Worm (Caenorhabditis elegans) whole organism, L4 larva: Measurements from ENCODE around the gene clc-24.

ENCODE experiments used
- F44E2.7 ChIP-seq: fragments of 200-800 bp; sonication (Bioruptor generic); IDR thresholded peaks from 2 replicates; pipeline ENCODE4 v2.1.2; 2022; ENCODE audit warnings: missing genetic modification characterization, missing compliant biosample characterization
- F49E8.2 ChIP-seq: sonication (generic microtip); optimal IDR thresholded peaks from 2 replicates; lab custom pipeline; 2016; ENCODE audit warnings: missing compliant biosample characterization, mild to moderate bottlenecking, missing genetic modification characterization, borderline replicate concordance
- T20F7.1 ChIP-seq: fragments of 200-800 bp; sonication (Bioruptor generic); optimal IDR thresholded peaks from 2 replicates; lab custom pipeline; 2018; ENCODE audit warnings: mild to moderate bottlenecking, missing genetic modification characterization, missing compliant biosample characterization
- T26A8.4 ChIP-seq: fragments of 200-800 bp; sonication (Bioruptor generic); IDR thresholded peaks from 2 replicates; pipeline ENCODE4 v1.3.6; 2022; ENCODE audit warnings: missing genetic modification characterization, missing compliant biosample characterization
- Y105C5A.15 ChIP-seq: fragments of 200-800 bp; sonication (Bioruptor generic); IDR thresholded peaks from 2 replicates; pipeline ENCODE4 v1.3.6; 2022; ENCODE audit warnings: missing genetic modification characterization, missing compliant biosample characterization
- Y48G9A.11 ChIP-seq: fragments of 200-800 bp; sonication (Bioruptor generic); IDR thresholded peaks from 2 replicates; pipeline ENCODE4 v1.3.6; 2022; ENCODE audit warnings: missing genetic modification reagents, missing genetic modification characterization, missing compliant biosample characterization
- Y75B8A.6 ChIP-seq: fragments of 200-800 bp; sonication (Bioruptor generic); IDR thresholded peaks from 2 replicates; pipeline ENCODE4 v1.3.6; 2022; ENCODE audit warnings: missing genetic modification reagents, missing genetic modification characterization, missing compliant biosample characterization
- ZK337.2 ChIP-seq: fragments of 200-800 bp; sonication (Bioruptor generic); IDR thresholded peaks from 2 replicates; pipeline ENCODE4 v1.3.6; 2022; ENCODE audit warnings: missing genetic modification reagents, missing genetic modification characterization, missing compliant biosample characterization
- ceh-32 ChIP-seq: sonication (generic microtip); optimal IDR thresholded peaks from 2 replicates; lab custom pipeline; 2016; ENCODE audit warnings: mild to moderate bottlenecking, missing genetic modification characterization, missing compliant biosample characterization; ENCODE audit not compliant: poor library complexity
- cey-2 ChIP-seq: sonication (generic microtip); optimal IDR thresholded peaks from 3 replicates; lab custom pipeline; 2017; ENCODE audit warnings: missing genetic modification characterization, mild to moderate bottlenecking, missing compliant biosample characterization, antibody characterized with exemption, borderline replicate concordance; ENCODE audit not compliant: insufficient read depth
- daf-16 ChIP-seq, 3 experiments: sonication (generic microtip); optimal IDR thresholded peaks; 2 replicates each; lab custom pipeline; 2016 to 2017; ENCODE audit warnings: missing genetic modification characterization in 3 of 3, missing genetic modification reagents in 3 of 3, mild to moderate bottlenecking in 2 of 3, missing compliant biosample characterization in 2 of 3, missing biosample characterization in 1 of 3, moderate library complexity in 1 of 3
- daf-19 ChIP-seq: fragments of 200-800 bp; sonication (Bioruptor generic); conservative IDR thresholded peaks from 2 replicates; pipeline ENCODE4 v1.3.6; 2022; ENCODE audit warnings: missing genetic modification characterization, missing compliant biosample characterization
- dmd-6 ChIP-seq: fragments of 200-800 bp; sonication (Bioruptor generic); IDR thresholded peaks from 2 replicates; pipeline ENCODE4 v1.3.6; 2022; ENCODE audit warnings: missing genetic modification reagents, missing genetic modification characterization, missing compliant biosample characterization
- dmd-9 ChIP-seq: fragments of 200-800 bp; sonication (Bioruptor generic); IDR thresholded peaks from 2 replicates; pipeline ENCODE4 v1.3.6; 2022; ENCODE audit warnings: missing genetic modification reagents, missing genetic modification characterization, missing compliant biosample characterization
- egl-43 ChIP-seq: fragments of 200-800 bp; sonication (Bioruptor generic); IDR thresholded peaks from 2 replicates; pipeline ENCODE4 v1.3.6; 2022; ENCODE audit warnings: missing genetic modification reagents, missing genetic modification characterization, missing compliant biosample characterization
- gei-8 ChIP-seq: fragments of 200-800 bp; sonication (Bioruptor generic); optimal IDR thresholded peaks from 2 replicates; lab custom pipeline; 2018; ENCODE audit warnings: mild to moderate bottlenecking, missing genetic modification characterization, missing compliant biosample characterization
- hif-1 ChIP-seq, 2 experiments: sonication (generic microtip); optimal IDR thresholded peaks; 2 replicates each; lab custom pipeline; 2016 to 2017; ENCODE audit warnings: missing compliant biosample characterization in 2 of 2, missing genetic modification characterization in 2 of 2, missing genetic modification reagents in 2 of 2, missing genotype in 2 of 2, mild to moderate bottlenecking in 1 of 2
- lim-7 ChIP-seq: fragments of 200-800 bp; sonication (Bioruptor generic); IDR thresholded peaks from 2 replicates; pipeline ENCODE4 v1.3.6; 2022; ENCODE audit warnings: missing genetic modification characterization, missing compliant biosample characterization
- lin-13 ChIP-seq: fragments of 150-350 bp; optimal IDR thresholded peaks from 2 replicates; lab custom pipeline; 2014; ENCODE audit warnings: missing biosample characterization, missing genetic modification reagents, missing genetic modification characterization
- lsy-2 ChIP-seq, 2 experiments: fragments of 150-350 bp in 1 of 2; sonication (generic microtip) in 1 of 2; optimal IDR thresholded peaks; 2 replicates each; lab custom pipeline; 2014 to 2017; ENCODE audit warnings: missing biosample characterization in 2 of 2, missing genetic modification characterization in 2 of 2
- mes-2 ChIP-seq: sonication (generic microtip); optimal IDR thresholded peaks from 2 replicates; lab custom pipeline; 2016; ENCODE audit warnings: missing genotype, mild to moderate bottlenecking, missing genetic modification characterization, missing compliant biosample characterization; ENCODE audit not compliant: poor library complexity, severe bottlenecking
- nhr-111 ChIP-seq: fragments of 200-800 bp; sonication (Bioruptor generic); optimal IDR thresholded peaks from 2 replicates; lab custom pipeline; 2018; ENCODE audit warnings: mild to moderate bottlenecking, missing genetic modification characterization, missing compliant biosample characterization
- nhr-28 ChIP-seq: fragments of 150-350 bp; optimal IDR thresholded peaks from 2 replicates; lab custom pipeline; 2014; ENCODE audit warnings: missing biosample characterization, missing genetic modification characterization
- nhr-48 ChIP-seq: sonication (generic microtip); optimal IDR thresholded peaks from 2 replicates; lab custom pipeline; 2016; ENCODE audit warnings: mild to moderate bottlenecking, missing genetic modification characterization, missing compliant biosample characterization
- nhr-77 ChIP-seq: fragments of 150-350 bp; optimal IDR thresholded peaks from 2 replicates; lab custom pipeline; 2014; ENCODE audit warnings: missing biosample characterization, missing genetic modification characterization
- pha-4 ChIP-seq, 2 experiments: fragments of 150-350 bp in 1 of 2; fragments of 200-800 bp in 1 of 2; sonication (Bioruptor generic) in 1 of 2; IDR thresholded peaks in 1 of 2; optimal IDR thresholded peaks in 1 of 2; 2 replicates each; pipeline versions ENCODE4 v1.3.6 to Lab custom; 2014 to 2022; ENCODE audit warnings: missing genetic modification characterization in 2 of 2, missing genetic modification reagents in 2 of 2, missing biosample characterization in 1 of 2, missing compliant biosample characterization in 1 of 2
- php-3 ChIP-seq: fragments of 200-800 bp; sonication (Bioruptor generic); IDR thresholded peaks from 2 replicates; pipeline ENCODE4 v1.3.6; 2022; ENCODE audit warnings: missing genetic modification reagents, missing genetic modification characterization, missing compliant biosample characterization
- pqm-1 ChIP-seq: sonication (generic microtip); optimal IDR thresholded peaks from 2 replicates; lab custom pipeline; 2017; ENCODE audit warnings: missing biosample characterization, missing genetic modification characterization
- set-16 ChIP-seq: fragments of 200-800 bp; sonication (Bioruptor generic); IDR thresholded peaks from 2 replicates; pipeline ENCODE4 v1.3.6; 2022; ENCODE audit warnings: missing genetic modification reagents, missing genetic modification characterization, missing compliant biosample characterization
- snpc-1.2 ChIP-seq: fragments of 200-800 bp; sonication (Bioruptor generic); IDR thresholded peaks from 2 replicates; pipeline ENCODE4 v1.3.6; 2022; ENCODE audit warnings: missing genetic modification reagents, missing genetic modification characterization, missing compliant biosample characterization
- spr-3 ChIP-seq: fragments of 200-800 bp; sonication (Bioruptor generic); optimal IDR thresholded peaks from 2 replicates; lab custom pipeline; 2018; ENCODE audit warnings: mild to moderate bottlenecking, missing genetic modification characterization, missing compliant biosample characterization
- tag-97 ChIP-seq: fragments of 200-800 bp; sonication (Bioruptor generic); IDR thresholded peaks from 2 replicates; pipeline ENCODE4 v1.3.6; 2022; ENCODE audit warnings: missing genetic modification characterization, missing compliant biosample characterization
- tra-1 ChIP-seq: fragments of 200-800 bp; sonication (Bioruptor generic); IDR thresholded peaks from 2 replicates; pipeline ENCODE4 v1.3.6; 2022; ENCODE audit warnings: missing genetic modification reagents, missing genetic modification characterization, missing compliant biosample characterization
- unc-62 ChIP-seq, 3 experiments: fragments of 150-350 bp in 1 of 3; sonication (generic microtip); optimal IDR thresholded peaks in 2 of 3; peaks in 1 of 3; 1 replicate in 1 of 3; 2 replicates in 2 of 3; lab custom pipeline; 2014 to 2017; ENCODE audit warnings: missing biosample characterization in 3 of 3, missing genetic modification characterization in 3 of 3, missing genetic modification reagents in 3 of 3, missing genotype in 1 of 3
- zfp-3 ChIP-seq: fragments of 200-800 bp; sonication (Bioruptor generic); conservative IDR thresholded peaks from 2 replicates; pipeline ENCODE4 v1.3.6; 2022; ENCODE audit warnings: missing genetic modification reagents, missing genetic modification characterization, missing compliant biosample characterization
- zip-11 ChIP-seq: fragments of 200-800 bp; sonication (Bioruptor generic); IDR thresholded peaks from 2 replicates; pipeline ENCODE4 v1.3.6; 2022; ENCODE audit warnings: missing genetic modification characterization, missing compliant biosample characterization

Gene clc-24

DNA sequence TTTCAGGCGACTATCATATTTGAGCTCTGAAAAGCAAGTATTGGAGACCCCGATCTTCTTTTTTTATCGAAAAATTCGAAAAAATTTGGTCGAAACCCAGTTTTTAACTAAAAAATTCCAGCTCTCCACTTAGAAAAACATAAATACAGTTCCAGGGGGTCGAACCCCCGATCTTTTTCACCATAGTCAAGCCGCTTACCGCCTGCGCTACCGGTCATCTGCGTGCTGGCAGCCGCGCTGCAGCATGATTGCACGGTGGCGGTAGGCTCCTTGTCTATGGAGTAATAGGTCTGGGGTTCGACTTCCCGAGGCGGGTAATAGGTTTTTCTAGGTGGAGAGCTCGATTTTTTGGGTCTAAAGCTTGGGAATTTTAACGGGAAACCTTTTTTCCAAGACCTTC lies at the start of gene clc-24:
clc-24 (plus strand) TSS at position 263 of the 400 bp plus-strand sequence.
- TF ChIP-seq cey-2 (tag; lab: Kevin White, UChicago), result no peak
- no peak for TF ChIP-seq lim-7 (GFP tag; lab: Robert Waterston, UW)
- TF ChIP-seq nhr-111 (GFP tag; lab: Kevin White, UChicago), result no peak
- peak; percentile 45; the same call in 1 of the 2 replicates for TF ChIP-seq set-16 (GFP tag; lab: Robert Waterston, UW)
- no peak for TF ChIP-seq nhr-48 (tag; lab: Kevin White, UChicago)
- TF ChIP-seq, all 104 proteins: peak for 1

DNA sequence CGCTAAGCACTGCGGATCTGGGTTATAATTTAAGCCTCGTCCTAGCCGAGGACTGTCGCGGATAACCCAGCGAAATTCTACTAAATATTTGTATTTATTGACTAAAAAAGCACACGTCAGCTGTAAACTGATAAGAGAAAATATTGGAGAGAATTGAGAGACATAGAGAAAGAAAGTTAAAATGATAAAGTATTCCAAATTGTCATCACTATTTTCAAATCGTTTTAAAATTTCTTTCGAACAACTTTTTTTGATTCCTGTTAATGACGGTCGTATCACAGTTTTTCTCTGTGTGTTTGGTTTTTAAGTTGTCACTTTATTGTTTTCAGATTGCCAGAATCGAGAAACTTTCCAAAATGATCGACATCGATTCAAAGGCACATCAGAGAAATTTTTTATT lies 47.9 kb upstream of the clc-24 start, which contains the start of gene fbxa-51:
fbxa-51 (plus strand) TSS at position 322 of the 400 bp plus-strand sequence.
- TF ChIP-seq dmd-9 (GFP tag; lab: Robert Waterston, UW), result no peak
- peak; percentile 39 for TF ChIP-seq pqm-1
- TF ChIP-seq zip-11 (GFP tag; lab: Robert Waterston, UW), result no peak
- TF ChIP-seq daf-16 (GFP tag; optimal IDR thresholded peaks at IDR 0.05; lab: Kevin White, UChicago), result no peak
- peak; percentile 81 for TF ChIP-seq daf-16 (tag; optimal IDR thresholded peaks at IDR 0.05; lab: Kevin White, UChicago)
- peak; percentile 28 for TF ChIP-seq nhr-28 (tag; lab: Kevin White, UChicago)
- TF ChIP-seq tra-1 (GFP tag; lab: Robert Waterston, UW), result no peak
- peak; percentile 47; the same call in 1 of the 2 replicates for TF ChIP-seq dmd-6

DNA sequence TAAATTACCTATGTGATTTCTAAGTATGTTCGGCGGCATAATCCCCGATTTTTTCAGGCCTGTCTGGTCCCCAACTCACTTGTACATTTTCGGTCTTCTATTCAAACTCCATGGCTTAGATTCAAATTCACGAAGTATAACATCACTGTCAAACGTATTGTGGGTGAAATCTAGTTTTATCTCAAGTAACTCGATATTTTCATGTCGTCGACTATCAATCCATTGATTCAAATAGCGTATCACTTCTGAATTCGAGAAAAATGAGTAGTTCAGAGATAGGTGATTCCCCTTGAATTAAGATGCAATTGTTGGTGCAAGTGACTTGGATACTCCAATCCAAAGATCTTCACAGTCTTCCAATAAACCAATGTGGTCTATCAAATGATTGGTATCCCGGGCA lies 45.2 kb upstream of the clc-24 start:
- TF ChIP-seq hif-1 (tag; optimal IDR thresholded peaks at IDR 0.05; lab: Kevin White, UChicago), result no peak
- peak in 1 of 2 experiments; percentile 94 for TF ChIP-seq unc-62 (GFP tag; optimal IDR thresholded peaks at IDR 0.05 in 1 of 2; lab: Kevin White, UChicago)
- TF ChIP-seq unc-62 (tag; optimal IDR thresholded peaks at IDR 0.05; lab: Kevin White, UChicago), result no peak
- TF ChIP-seq lin-13 (GFP tag; lab: Kevin White, UChicago), result no peak
- TF ChIP-seq spr-3 (GFP tag; lab: Kevin White, UChicago), result no peak
- TF ChIP-seq dmd-9 (GFP tag; lab: Robert Waterston, UW), result no peak
- TF ChIP-seq pha-4 (GFP tag; IDR thresholded peaks at IDR 0.05; lab: Robert Waterston, UW), result no peak
- no peak for TF ChIP-seq pha-4 (tag; optimal IDR thresholded peaks at IDR 0.05; lab: Kevin White, UChicago)

DNA sequence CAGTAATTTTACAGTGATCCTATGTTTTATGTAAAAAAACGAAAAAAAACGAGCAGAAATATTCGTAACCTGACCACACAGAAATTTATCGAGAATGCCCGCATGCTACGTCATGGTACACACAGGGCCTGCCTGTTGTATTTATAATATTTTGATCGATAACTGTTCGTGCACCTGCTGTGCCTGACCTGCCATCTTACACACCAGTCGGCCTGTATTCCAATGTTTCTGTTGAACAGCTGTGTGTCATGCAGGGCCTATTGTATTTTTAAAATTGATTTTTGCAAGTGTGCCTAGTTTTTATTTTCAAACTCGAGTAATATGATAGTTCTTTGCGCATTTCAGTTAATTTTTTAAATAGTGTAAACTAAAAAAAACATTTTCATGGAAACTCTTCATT lies 43.6 kb upstream of the clc-24 start:
- TF ChIP-seq lim-7 (GFP tag; lab: Robert Waterston, UW) (no peak), F44E2.7 (no peak), daf-16 (GFP tag; optimal IDR thresholded peaks at IDR 0.05; lab: Kevin White, UChicago) (no peak), daf-16 (tag; optimal IDR thresholded peaks at IDR 0.05; lab: Kevin White, UChicago) (no peak), zfp-3 (GFP tag; lab: Robert Waterston, UW) (no peak), T20F7.1 (GFP tag; lab: Kevin White, UChicago) (no peak), ceh-32 (tag; lab: Kevin White, UChicago) (no peak), Y75B8A.6 (no peak), zip-11 (GFP tag; lab: Robert Waterston, UW) (no peak), Y105C5A.15 (no peak), lsy-2 (tag; optimal IDR thresholded peaks at IDR 0.05; lab: Kevin White, UChicago) (no peak), ZK337.2 (GFP tag; lab: Robert Waterston, UW) (no peak), nhr-77 (tag; lab: Kevin White, UChicago) (no peak), mes-2 (tag; lab: Kevin White, UChicago) (no peak), pha-4 (GFP tag; IDR thresholded peaks at IDR 0.05; lab: Robert Waterston, UW) (no peak), pha-4 (tag; optimal IDR thresholded peaks at IDR 0.05; lab: Kevin White, UChicago) (no peak), gei-8 (GFP tag; lab: Kevin White, UChicago) (no peak)

DNA sequence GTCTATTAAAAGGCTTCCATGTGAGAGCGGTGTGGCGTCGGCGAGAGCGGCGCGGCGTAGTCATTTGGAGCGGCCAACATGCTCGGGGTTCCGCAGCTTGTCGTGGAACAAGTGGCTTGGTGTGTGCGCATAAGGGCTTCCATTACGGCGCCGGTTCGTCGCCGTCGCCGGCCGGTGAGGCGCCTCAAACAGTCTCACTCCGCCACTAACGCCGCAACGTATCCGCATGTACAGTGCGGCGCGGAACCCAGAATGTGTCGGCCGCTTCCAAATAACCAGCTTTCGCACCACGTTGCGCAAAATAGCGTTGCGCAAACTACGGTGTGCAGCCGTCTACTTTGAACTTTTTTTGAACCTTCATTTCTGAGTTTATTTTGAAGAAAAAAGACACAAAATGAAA lies 38.9 kb upstream of the clc-24 start:
- TF ChIP-seq tag-97 (GFP tag; lab: Robert Waterston, UW) (no peak), php-3 (GFP tag; lab: Robert Waterston, UW) (peak; percentile 19; the same call in 1 of the 2 replicates), daf-19 (GFP tag; lab: Robert Waterston, UW) (no peak), set-16 (GFP tag; lab: Robert Waterston, UW) (peak; percentile 91), T26A8.4 (no peak), F49E8.2 (no peak), Y48G9A.11 (0 out of 2 replicates have a peak, but pooled peaks have one; percentile 22), snpc-1.2 (0 out of 2 replicates have a peak, but pooled peaks have one; percentile 57), egl-43 (0 out of 2 replicates have a peak, but pooled peaks have one; percentile 27)
